Fruit fly (Drosophila melanogaster): ENCODE results near the gene CG1265.

Gene CG1265

dm6 chr3L:4292120-4292697, 37.6 kb downstream of the CG1265 start, which contains the start of the genes CG15012 and Fdx2 (continued):
- peak; percentile 77 for TF ChIP-seq Ets65A (GFP tag)
- no peak for TF ChIP-seq CG12942 (GFP tag; optimal IDR thresholded peaks at IDR 0.05)
- no peak for TF ChIP-seq CG11398 (GFP tag; optimal IDR thresholded peaks at IDR 0.05)
- TF ChIP-seq pfk (GFP tag; optimal IDR thresholded peaks at IDR 0.05): no peak
- TF ChIP-seq gcm2 (GFP tag; optimal IDR thresholded peaks at IDR 0.05): no peak
- TF ChIP-seq CG14667 (GFP tag; IDR thresholded peaks at IDR 0.05): no peak
- no peak for TF ChIP-seq CG1529 (GFP tag; optimal IDR thresholded peaks at IDR 0.05)
- no peak for TF ChIP-seq ewg (GFP tag; optimal IDR thresholded peaks at IDR 0.05)
- TF ChIP-seq sna (GFP tag; IDR thresholded peaks at IDR 0.05; ENCODE audit: partially characterized antibody): no peak
- peak; percentile 84 for TF ChIP-seq CG30020 (tag; optimal IDR thresholded peaks at IDR 0.05)
- no peak for TF ChIP-seq CG11696 (GFP tag; IDR thresholded peaks at IDR 0.05)
- TF ChIP-seq CG9727 (GFP tag; optimal IDR thresholded peaks at IDR 0.05): no peak
- peak; percentile 61 for TF ChIP-seq CG33213 (GFP tag; optimal IDR thresholded peaks at IDR 0.05)
- peak; percentile 20 for TF ChIP-seq CG4854 (GFP tag; optimal IDR thresholded peaks at IDR 0.05)
- TF ChIP-seq Camta (GFP tag; optimal IDR thresholded peaks at IDR 0.05): peak; percentile 7
- no peak for TF ChIP-seq wor (GFP tag; IDR thresholded peaks at IDR 0.05)
- TF ChIP-seq CG16863 (GFP tag; optimal IDR thresholded peaks at IDR 0.05): no peak
- TF ChIP-seq CHES-1-like (GFP tag; optimal IDR thresholded peaks at IDR 0.05): peak; percentile 28
- no peak for TF ChIP-seq CG8281 (tag; optimal IDR thresholded peaks at IDR 0.05)
- TF ChIP-seq hkb (optimal IDR thresholded peaks at IDR 0.05): no peak
- no peak for TF ChIP-seq hkb (GFP tag; IDR thresholded peaks at IDR 0.05)
- TF ChIP-seq sob (GFP tag; IDR thresholded peaks at IDR 0.05): no peak
- no peak for TF ChIP-seq caup (GFP tag; optimal IDR thresholded peaks at IDR 0.05; ENCODE audit: severe bottlenecking)
- TF ChIP-seq odd (GFP tag; optimal IDR thresholded peaks at IDR 0.05): no peak
- peak; percentile 91 for TF ChIP-seq CG14710 (tag; optimal IDR thresholded peaks at IDR 0.05)
- TF ChIP-seq CG4404 (GFP tag; IDR thresholded peaks at IDR 0.05): no peak
- TF ChIP-seq CG7987 (GFP tag; optimal IDR thresholded peaks at IDR 0.05): no peak
- TF ChIP-seq Ssrp (tag; optimal IDR thresholded peaks at IDR 0.05): no peak
- TF ChIP-seq CG2875 (GFP tag; optimal IDR thresholded peaks at IDR 0.05): no peak
- no peak for TF ChIP-seq CG12219 (GFP tag; optimal IDR thresholded peaks at IDR 0.05)
- peak; percentile 59 for TF ChIP-seq vvl (GFP tag; IDR thresholded peaks at IDR 0.05)
- TF ChIP-seq CG30431 (GFP tag; optimal IDR thresholded peaks at IDR 0.05): no peak
- no peak for TF ChIP-seq CG17385 (GFP tag; optimal IDR thresholded peaks at IDR 0.05)
- TF ChIP-seq CG11247 (GFP tag; IDR thresholded peaks at IDR 0.05): no peak
- peak; percentile 37 for TF ChIP-seq CG1647 (GFP tag; optimal IDR thresholded peaks at IDR 0.05)
- TF ChIP-seq cato (GFP tag; optimal IDR thresholded peaks at IDR 0.05; ENCODE audit: borderline replicate concordance): no peak
- TF ChIP-seq zen (tag; optimal IDR thresholded peaks at IDR 0.05): peak; percentile 61
- no peak for TF ChIP-seq hbn (GFP tag; IDR thresholded peaks at IDR 0.05; ENCODE audit: partially characterized antibody)
- TF ChIP-seq Hmx (GFP tag; optimal IDR thresholded peaks at IDR 0.05): no peak
- TF ChIP-seq CG4360 (GFP tag; IDR thresholded peaks at IDR 0.05): peak; percentile 32; the same call in 1 of the 2 replicates
- peak in 1 of 2 experiments; percentile 82 for TF ChIP-seq Pdp1 (GFP tag; optimal IDR thresholded peaks at IDR 0.05)
- TF ChIP-seq dysf (GFP tag; IDR thresholded peaks at IDR 0.05): no peak
- TF ChIP-seq bcd (GFP tag; optimal IDR thresholded peaks at IDR 0.05): no peak
- no peak for TF ChIP-seq Fer3 (tag; optimal IDR thresholded peaks at IDR 0.05)
- TF ChIP-seq ERR (GFP tag; optimal IDR thresholded peaks at IDR 0.05): no peak
- no peak for TF ChIP-seq cwo (GFP tag; optimal IDR thresholded peaks at IDR 0.05)
- TF ChIP-seq maf-S (GFP tag; optimal IDR thresholded peaks at IDR 0.05): no peak
- no peak for TF ChIP-seq CG5180 (GFP tag; optimal IDR thresholded peaks at IDR 0.05)
- no peak for TF ChIP-seq fru (optimal IDR thresholded peaks at IDR 0.05)
- TF ChIP-seq CG8359 (GFP tag; optimal IDR thresholded peaks at IDR 0.05; ENCODE audit: borderline replicate concordance): no peak
- peak; percentile 29; the same call in 1 of the 2 replicates for TF ChIP-seq slbo (GFP tag; IDR thresholded peaks at IDR 0.05)
